Worm (Caenorhabditis elegans) whole organism, L2 larva: ENCODE data around the gene srsx-17.

Experiments used
- R02D3.7 ChIP-seq: fragments of 150-350 bp; optimal IDR thresholded peaks from 2 replicates; lab custom pipeline; 2014; ENCODE audit warnings: missing biosample characterization, missing genetic modification characterization
- ceh-16 ChIP-seq: fragments of 150-350 bp; optimal IDR thresholded peaks from 2 replicates; lab custom pipeline; 2014; ENCODE audit warnings: missing biosample characterization, missing genetic modification characterization
- elt-3 ChIP-seq: sonication (generic microtip); optimal IDR thresholded peaks from 2 replicates; lab custom pipeline; 2017; ENCODE audit warnings: missing biosample characterization, missing genetic modification characterization
- nhr-11 ChIP-seq: fragments of 150-350 bp; optimal IDR thresholded peaks from 2 replicates; lab custom pipeline; 2014; ENCODE audit warnings: missing biosample characterization, missing genetic modification characterization
- nhr-237 ChIP-seq: fragments of 150-350 bp; optimal IDR thresholded peaks from 2 replicates; lab custom pipeline; 2014; ENCODE audit warnings: missing biosample characterization, missing genetic modification characterization
- nhr-6 ChIP-seq: fragments of 150-350 bp; optimal IDR thresholded peaks from 2 replicates; lab custom pipeline; 2014; ENCODE audit warnings: missing biosample characterization, missing genetic modification characterization
- nhr-77 ChIP-seq: fragments of 150-350 bp; optimal IDR thresholded peaks from 2 replicates; lab custom pipeline; 2014; ENCODE audit warnings: missing biosample characterization, missing genetic modification characterization
- skn-1 ChIP-seq: sonication (generic microtip); optimal IDR thresholded peaks from 2 replicates; lab custom pipeline; 2017; ENCODE audit warnings: missing biosample characterization, missing genetic modification characterization
- unc-62 ChIP-seq: fragments of 150-350 bp; optimal IDR thresholded peaks from 2 replicates; lab custom pipeline; 2014; ENCODE audit warnings: missing biosample characterization, missing genetic modification reagents, missing genetic modification characterization

- TF ChIP-seq nhr-11 (no peak), skn-1 (tag; lab: Kevin White, UChicago) (no peak), unc-62 (GFP tag; lab: Kevin White, UChicago) (no peak), elt-3 (tag; lab: Kevin White, UChicago) (no peak), nhr-237 (tag; lab: Kevin White, UChicago) (no peak), nhr-77 (no peak), ceh-16 (tag; lab: Kevin White, UChicago) (no peak), R02D3.7 (tag; lab: Kevin White, UChicago) (peak; percentile 63), nhr-6 (no peak)
These were observed 12.1 kb downstream of the srsx-17 start, which contains the start of gene syf-3 for ce11 chrV:5939503-5940072.
